Fruit fly (Drosophila melanogaster): ENCODE measurements around the gene Epg5.
A peak's percentile ranks its signal among the peaks of the same experiment; 100 is the strongest.

Epg5 gene

DNA sequence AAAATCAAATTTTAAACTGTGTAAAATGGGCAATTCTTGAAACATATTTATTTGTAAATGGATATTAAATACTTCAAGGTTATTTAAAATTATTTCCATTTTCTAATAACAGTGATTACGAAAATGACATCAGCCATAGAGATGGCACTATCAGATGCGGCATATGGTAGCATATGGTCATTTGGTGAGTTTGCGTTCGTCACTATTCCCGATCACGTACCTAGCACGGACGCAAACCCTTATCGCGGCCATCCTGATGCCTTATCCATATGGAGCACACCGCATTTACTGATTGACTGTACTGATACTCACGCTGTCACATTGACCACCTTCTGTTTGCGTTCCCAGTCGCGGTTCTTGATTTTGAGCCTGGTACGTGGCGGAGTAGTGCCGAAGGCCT, 20.6 kb downstream of the Epg5 start (continued):
- TF ChIP-seq CG17328 (GFP tag; IDR thresholded peaks at IDR 0.05) (no peak), Dll (GFP tag; IDR thresholded peaks at IDR 0.05; ENCODE audit: partially characterized antibody) (peak; percentile 15; the same call in 1 of the 4 replicates), row (GFP tag; IDR thresholded peaks at IDR 0.05) (peak; percentile 53), CG12104 (GFP tag; optimal IDR thresholded peaks at IDR 0.05) (no peak), CG4282 (GFP tag; optimal IDR thresholded peaks at IDR 0.05) (no peak), Antp (GFP tag; optimal IDR thresholded peaks at IDR 0.05) (peak; percentile 13), CHES-1-like (GFP tag; optimal IDR thresholded peaks at IDR 0.05) (no peak), CG11695 (GFP tag; IDR thresholded peaks at IDR 0.05) (peak; percentile 31; the same call in 1 of the 3 replicates), dmrt99B (tag; optimal IDR thresholded peaks at IDR 0.05) (no peak), CG8290 (GFP tag; optimal IDR thresholded peaks at IDR 0.05) (no peak), CG8290 (tag; optimal IDR thresholded peaks at IDR 0.05) (peak in 1 of 2 experiments; percentile 69), CG3065 (GFP tag; optimal IDR thresholded peaks at IDR 0.05) (no peak), phol (tag; optimal IDR thresholded peaks at IDR 0.05) (peak; percentile 35), pan (optimal IDR thresholded peaks at IDR 0.05) (no peak), pan (GFP tag; optimal IDR thresholded peaks at IDR 0.05 in 1 of 2, IDR thresholded peaks at IDR 0.05 in 1 of 2) (peak in 1 of 2 experiments; percentile 6), pzg (GFP tag; optimal IDR thresholded peaks at IDR 0.05) (no peak), ewg (GFP tag; optimal IDR thresholded peaks at IDR 0.05) (no peak), CG12942 (GFP tag; optimal IDR thresholded peaks at IDR 0.05) (no peak), Neu2 (GFP tag; optimal IDR thresholded peaks at IDR 0.05; ENCODE audit: borderline replicate concordance) (peak; percentile 92), CG10654 (GFP tag; optimal IDR thresholded peaks at IDR 0.05) (no peak), vfl (GFP tag; optimal IDR thresholded peaks at IDR 0.05) (no peak), ssp (GFP tag; IDR thresholded peaks at IDR 0.05) (no peak), CG4360 (GFP tag; IDR thresholded peaks at IDR 0.05) (no peak), sens (GFP tag) (peak; percentile 74), NfI (GFP tag; optimal IDR thresholded peaks at IDR 0.05) (no peak), Fer1 (GFP tag; optimal IDR thresholded peaks at IDR 0.05) (no peak), inv (GFP tag; IDR thresholded peaks at IDR 0.05; ENCODE audit: partially characterized antibody) (peak; percentile 19; the same call in 1 of the 2 replicates), gfzf (GFP tag; optimal IDR thresholded peaks at IDR 0.05) (peak; percentile 20), CG15696 (tag; optimal IDR thresholded peaks at IDR 0.05) (peak; percentile 22), cad (GFP tag; optimal IDR thresholded peaks at IDR 0.05) (no peak), schlank (tag; optimal IDR thresholded peaks at IDR 0.05) (no peak), Med (GFP tag) (peak; percentile 58), CG1792 (GFP tag; optimal IDR thresholded peaks at IDR 0.05) (no peak), CG12155 (GFP tag; optimal IDR thresholded peaks at IDR 0.05) (no peak), sc (optimal IDR thresholded peaks at IDR 0.05) (no peak), sc (GFP tag; optimal IDR thresholded peaks at IDR 0.05) (no peak), yki (optimal IDR thresholded peaks at IDR 0.05) (no peak), slbo (GFP tag; IDR thresholded peaks at IDR 0.05) (peak; percentile 41; the same call in 1 of the 2 replicates), Six4 (GFP tag; optimal IDR thresholded peaks at IDR 0.05) (no peak), wek (GFP tag; optimal IDR thresholded peaks at IDR 0.05) (no peak), CG14441 (GFP tag; IDR thresholded peaks at IDR 0.05) (peak; percentile 17; the same call in 1 of the 2 replicates), dm (GFP tag; optimal IDR thresholded peaks at IDR 0.05) (peak; percentile 8), Fer2 (tag; optimal IDR thresholded peaks at IDR 0.05) (no peak), Ets97D (GFP tag; optimal IDR thresholded peaks at IDR 0.05) (peak; percentile 3), Scr (GFP tag; IDR thresholded peaks at IDR 0.05; ENCODE audit: partially characterized antibody) (peak; percentile 52), twi (tag; optimal IDR thresholded peaks at IDR 0.05) (peak; percentile 62), lab (GFP tag; optimal IDR thresholded peaks at IDR 0.05) (no peak), Camta (GFP tag; optimal IDR thresholded peaks at IDR 0.05) (no peak), Asciz (GFP tag; optimal IDR thresholded peaks at IDR 0.05) (no peak), CG4424 (GFP tag; optimal IDR thresholded peaks at IDR 0.05) (no peak), Abd-B (GFP tag; optimal IDR thresholded peaks at IDR 0.05) (peak; percentile 1), Meics (GFP tag; optimal IDR thresholded peaks at IDR 0.05) (peak; percentile 97), Dip3 (GFP tag; optimal IDR thresholded peaks at IDR 0.05) (no peak)

Measured in whole organism, embryonic.